In genomic region chr3L:15163414-15163813, dm6 we compare ENCODE assay signal across 4 fruit fly cellular contexts.
TF ChIP-seq lines count a peak whose summit lies in the region.

Gene CG7011 (minus strand): TSS chr3L:15163628.

- TF ChIP-seq CTCF in S2 (optimal IDR thresholded peaks at IDR 0.05; lab: Kevin White, UChicago), result peak; percentile 67 to 71
- TF ChIP-seq CTCF in whole organism, embryonic (GFP tag; optimal IDR thresholded peaks at IDR 0.05; lab: Kevin White, UChicago), result peak; percentile 79

TF ChIP-seq in whole organism, adult, 20 proteins besides CTCF, POLR2A, EP300 and RAD21:
- TF ChIP-seq Clk (GFP tag; optimal IDR thresholded peaks at IDR 0.05; lab: Kevin White, UChicago) (no peak), cnc (optimal IDR thresholded peaks at IDR 0.05; lab: Kevin White, UChicago) (peak in 1 of 2 experiments; percentile 21), tj (GFP tag; optimal IDR thresholded peaks at IDR 0.05; lab: Kevin White, UChicago) (peak; percentile 74)
TF ChIP-seq in whole organism, adult: peak in this region for 2.

TF ChIP-seq in whole organism, embryonic, 481 proteins besides CTCF, POLR2A, EP300 and RAD21 (continues in another document):
- TF ChIP-seq CG4424 (GFP tag; optimal IDR thresholded peaks at IDR 0.05; lab: Kevin White, UChicago), result no peak
- no peak for TF ChIP-seq Vsx1 (GFP tag; optimal IDR thresholded peaks at IDR 0.05; lab: Kevin White, UChicago)
- TF ChIP-seq MESR4 (GFP tag; optimal IDR thresholded peaks at IDR 0.05; lab: Kevin White, UChicago), result peak; percentile 17
- TF ChIP-seq Myb (GFP tag; optimal IDR thresholded peaks at IDR 0.05; lab: Kevin White, UChicago), result peak; percentile 10
- no peak for TF ChIP-seq CG17186 (GFP tag; optimal IDR thresholded peaks at IDR 0.05; lab: Kevin White, UChicago)
- peak; percentile 67 for TF ChIP-seq MBD-R2 (GFP tag; IDR thresholded peaks at IDR 0.05; lab: Robert Waterston, UW)
- no peak for TF ChIP-seq CG4282 (GFP tag; optimal IDR thresholded peaks at IDR 0.05; lab: Kevin White, UChicago)
- TF ChIP-seq tna (GFP tag; IDR thresholded peaks at IDR 0.05; lab: Robert Waterston, UW; ENCODE audit: partially characterized antibody), result peak; percentile 49; the same call in 1 of the 2 replicates
- TF ChIP-seq CG16813 (GFP tag; IDR thresholded peaks at IDR 0.05; lab: Robert Waterston, UW; ENCODE audit: partially characterized antibody), result peak; percentile 61; the same call in 2 of the 3 replicates
- TF ChIP-seq Doc2 (GFP tag; IDR thresholded peaks at IDR 0.05; lab: Robert Waterston, UW), result no peak
- TF ChIP-seq tio (GFP tag; optimal IDR thresholded peaks at IDR 0.05; lab: Kevin White, UChicago), result no peak
- TF ChIP-seq ac (GFP tag; optimal IDR thresholded peaks at IDR 0.05; lab: Kevin White, UChicago), result no peak
- TF ChIP-seq CG18764 (GFP tag; optimal IDR thresholded peaks at IDR 0.05; lab: Kevin White, UChicago), result no peak
- TF ChIP-seq CG6791 (GFP tag; IDR thresholded peaks at IDR 0.05; lab: Robert Waterston, UW; ENCODE audit: partially characterized antibody), result peak; percentile 65
- no peak for TF ChIP-seq CG31441 (GFP tag; IDR thresholded peaks at IDR 0.05; lab: Robert Waterston, UW)
- TF ChIP-seq Opbp (GFP tag; IDR thresholded peaks at IDR 0.05; lab: Robert Waterston, UW; ENCODE audit: partially characterized antibody), result peak; percentile 30; the same call in 1 of the 3 replicates
- peak; percentile 45 for TF ChIP-seq CG10431 (GFP tag; optimal IDR thresholded peaks at IDR 0.05; lab: Kevin White, UChicago)
- no peak for TF ChIP-seq CG10209 (GFP tag; optimal IDR thresholded peaks at IDR 0.05; lab: Kevin White, UChicago)
- no peak for TF ChIP-seq CG6854 (GFP tag; optimal IDR thresholded peaks at IDR 0.05; lab: Kevin White, UChicago)
- no peak for TF ChIP-seq CG11695 (GFP tag; IDR thresholded peaks at IDR 0.05; lab: Robert Waterston, UW)
- peak; percentile 32 for TF ChIP-seq kah (GFP tag; optimal IDR thresholded peaks at IDR 0.05; lab: Kevin White, UChicago)
- no peak for TF ChIP-seq rib (GFP tag; IDR thresholded peaks at IDR 0.05; lab: Robert Waterston, UW)
- no peak for TF ChIP-seq Mad (GFP tag; optimal IDR thresholded peaks at IDR 0.05; lab: Kevin White, UChicago)
- TF ChIP-seq CG1603 (tag; optimal IDR thresholded peaks at IDR 0.05; lab: Kevin White, UChicago), result peak; percentile 30
- TF ChIP-seq wor (GFP tag; IDR thresholded peaks at IDR 0.05; lab: Robert Waterston, UW), result no peak
- TF ChIP-seq sens (GFP tag; lab: Kevin White, UChicago), result peak; percentile 23
- no peak for TF ChIP-seq sr (GFP tag; IDR thresholded peaks at IDR 0.05; lab: Robert Waterston, UW)
- TF ChIP-seq CG7963 (GFP tag; IDR thresholded peaks at IDR 0.05; lab: Robert Waterston, UW; ENCODE audit: partially characterized antibody), result 0 out of 3 replicates have a peak, but pooled peaks have one; percentile 29
- no peak for TF ChIP-seq H2.0 (GFP tag; IDR thresholded peaks at IDR 0.05; lab: Robert Waterston, UW)
- TF ChIP-seq CG7745 (tag; optimal IDR thresholded peaks at IDR 0.05; lab: Kevin White, UChicago), result no peak
- TF ChIP-seq CG10321 (GFP tag; IDR thresholded peaks at IDR 0.05; lab: Robert Waterston, UW), result no peak
- no peak for TF ChIP-seq CG17361 (GFP tag; IDR thresholded peaks at IDR 0.05; lab: Robert Waterston, UW)
- no peak for TF ChIP-seq Bteb2 (GFP tag; optimal IDR thresholded peaks at IDR 0.05; lab: Kevin White, UChicago)
- TF ChIP-seq CG10543 (GFP tag; optimal IDR thresholded peaks at IDR 0.05; lab: Kevin White, UChicago), result no peak
- no peak for TF ChIP-seq zen (tag; optimal IDR thresholded peaks at IDR 0.05; lab: Kevin White, UChicago)
- no peak for TF ChIP-seq gcm2 (GFP tag; optimal IDR thresholded peaks at IDR 0.05; lab: Kevin White, UChicago)
- 0 out of 3 replicates have a peak, but pooled peaks have one; percentile 34 for TF ChIP-seq hb (GFP tag; IDR thresholded peaks at IDR 0.05; lab: Robert Waterston, UW; ENCODE audit: partially characterized antibody)
- TF ChIP-seq CG13287 (GFP tag; IDR thresholded peaks at IDR 0.05; lab: Robert Waterston, UW; ENCODE audit: partially characterized antibody), result peak; percentile 66
- TF ChIP-seq CG14860 (GFP tag; IDR thresholded peaks at IDR 0.05; lab: Robert Waterston, UW; ENCODE audit: partially characterized antibody), result peak; percentile 31; the same call in 1 of the 3 replicates
- peak in 1 of 2 experiments; percentile 53 for TF ChIP-seq Pdp1 (GFP tag; optimal IDR thresholded peaks at IDR 0.05; lab: Kevin White, UChicago)
- no peak for TF ChIP-seq CG15073 (GFP tag; optimal IDR thresholded peaks at IDR 0.05; lab: Kevin White, UChicago)
- TF ChIP-seq lilli (GFP tag; optimal IDR thresholded peaks at IDR 0.05; lab: Kevin White, UChicago), result no peak

TF ChIP-seq in whole organism, prepupa, 60 proteins besides CTCF, POLR2A, EP300 and RAD21:
- TF ChIP-seq Lpt (GFP tag; optimal IDR thresholded peaks at IDR 0.05; lab: Kevin White, UChicago) (no peak), CG10669 (GFP tag; optimal IDR thresholded peaks at IDR 0.05; lab: Kevin White, UChicago) (no peak), CG6163 (GFP tag; IDR thresholded peaks at IDR 0.05; lab: Robert Waterston, UW) (no peak), CG6276 (GFP tag; optimal IDR thresholded peaks at IDR 0.05; lab: Kevin White, UChicago) (no peak), Eip78C (GFP tag; lab: Kevin White, UChicago) (peak; percentile 54), vri (GFP tag; optimal IDR thresholded peaks at IDR 0.05; lab: Kevin White, UChicago) (no peak), CG3919 (GFP tag; optimal IDR thresholded peaks at IDR 0.05; lab: Kevin White, UChicago) (no peak), Sox14 (GFP tag; optimal IDR thresholded peaks at IDR 0.05; lab: Kevin White, UChicago) (no peak), CG8119 (GFP tag; IDR thresholded peaks at IDR 0.05; lab: Robert Waterston, UW) (no peak), CG15336 (GFP tag; IDR thresholded peaks at IDR 0.05; lab: Robert Waterston, UW) (no peak), Sox102F (GFP tag; optimal IDR thresholded peaks at IDR 0.05; lab: Kevin White, UChicago) (no peak), CG1621 (tag; optimal IDR thresholded peaks at IDR 0.05; lab: Kevin White, UChicago) (no peak), achi (GFP tag; optimal IDR thresholded peaks at IDR 0.05; lab: Kevin White, UChicago) (peak; percentile 5), Sox15 (GFP tag; optimal IDR thresholded peaks at IDR 0.05; lab: Kevin White, UChicago) (no peak), svp (GFP tag; lab: Kevin White, UChicago) (no peak)
